Worm (Caenorhabditis elegans) whole organism, L1 larva: ENCODE measurements around the gene K08E4.7.
A peak's percentile ranks its signal among the peaks of the same experiment; 100 is the strongest.

Source experiments
- C16A3.4 ChIP-seq: fragments of 150-350 bp; optimal IDR thresholded peaks from 2 replicates; lab custom pipeline; 2014; ENCODE audit warnings: missing biosample characterization, missing genetic modification characterization
- F16B12.6 ChIP-seq: fragments of 150-350 bp; optimal IDR thresholded peaks from 2 replicates; lab custom pipeline; 2014; ENCODE audit warnings: missing biosample characterization, missing genetic modification characterization
- Y116A8C.19 ChIP-seq: sonication (generic microtip); optimal IDR thresholded peaks from 2 replicates; lab custom pipeline; 2016; ENCODE audit warnings: missing compliant biosample characterization, missing genetic modification characterization, borderline replicate concordance
- aha-1 ChIP-seq: fragments of 150-350 bp; optimal IDR thresholded peaks from 2 replicates; lab custom pipeline; 2014; ENCODE audit warnings: missing biosample characterization, missing genetic modification characterization
- ama-1 ChIP-seq: fragments of 150-350 bp; optimal IDR thresholded peaks from 2 replicates; lab custom pipeline; 2014
- ceh-63 ChIP-seq: fragments of 200-800 bp; sonication (Bioruptor generic); optimal IDR thresholded peaks from 2 replicates; lab custom pipeline; 2018; ENCODE audit warnings: mild to moderate bottlenecking, missing genetic modification characterization, missing compliant biosample characterization
- ceh-88 ChIP-seq: fragments of 200-800 bp; sonication (Bioruptor generic); IDR thresholded peaks from 2 replicates; pipeline ENCODE4 v1.3.6; 2022; ENCODE audit warnings: missing genetic modification characterization, missing compliant biosample characterization
- ceh-90 ChIP-seq: sonication (generic microtip); optimal IDR thresholded peaks from 2 replicates; lab custom pipeline; 2016; ENCODE audit warnings: missing genetic modification characterization, missing compliant biosample characterization
- dpl-1 ChIP-seq, 3 experiments: fragments of 150-350 bp in 2 of 3; sonication (generic microtip) in 1 of 3; optimal IDR thresholded peaks; 2 replicates each; lab custom pipeline; 2014 to 2017; ENCODE audit warnings: missing biosample characterization in 3 of 3, missing genetic modification characterization in 3 of 3, missing genetic modification reagents in 3 of 3
- dsc-1 ChIP-seq: sonication (generic microtip); optimal IDR thresholded peaks from 2 replicates; lab custom pipeline; 2016; ENCODE audit warnings: mild to moderate bottlenecking, missing genetic modification characterization, missing compliant biosample characterization
- efl-1 ChIP-seq, 4 experiments: fragments of 150-350 bp; optimal IDR thresholded peaks in 3 of 4; peaks in 1 of 4; 1 replicate in 1 of 4; 2 replicates in 3 of 4; lab custom pipeline; 2014; ENCODE audit warnings: missing biosample characterization in 2 of 4, missing genetic modification characterization in 2 of 4, missing genetic modification reagents in 2 of 4
- egl-27 ChIP-seq, 2 experiments: fragments of 150-350 bp in 1 of 2; sonication (generic microtip); optimal IDR thresholded peaks; 3 replicates each; lab custom pipeline; 2017 to 2018; ENCODE audit warnings: missing biosample characterization in 2 of 2, missing genetic modification characterization in 2 of 2, missing genetic modification reagents in 2 of 2
- elt-3 ChIP-seq, 6 experiments: fragments of 150-350 bp in 1 of 6; sonication (generic microtip); optimal IDR thresholded peaks; 2 replicates each; lab custom pipeline; 2017 to 2018; ENCODE audit warnings: missing biosample characterization in 6 of 6, missing genetic modification characterization in 6 of 6, inconsistent platforms in 1 of 6
- fkh-8 ChIP-seq: sonication (generic microtip); optimal IDR thresholded peaks from 2 replicates; lab custom pipeline; 2016; ENCODE audit warnings: mild to moderate bottlenecking, missing genetic modification characterization, missing compliant biosample characterization
- fos-1 ChIP-seq: fragments of 150-350 bp; optimal IDR thresholded peaks from 2 replicates; lab custom pipeline; 2014; ENCODE audit warnings: missing biosample characterization, missing genetic modification characterization
- hlh-17 ChIP-seq: fragments of 200-800 bp; sonication (Bioruptor generic); optimal IDR thresholded peaks from 2 replicates; lab custom pipeline; 2018; ENCODE audit warnings: missing genetic modification characterization, mild to moderate bottlenecking, missing compliant biosample characterization, moderate library complexity, borderline replicate concordance
- hlh-4 ChIP-seq: sonication (generic microtip); optimal IDR thresholded peaks from 2 replicates; lab custom pipeline; 2016; ENCODE audit warnings: mild to moderate bottlenecking, missing genetic modification characterization, missing compliant biosample characterization
- irx-1 ChIP-seq: sonication (generic microtip); optimal IDR thresholded peaks from 2 replicates; lab custom pipeline; 2016; ENCODE audit warnings: missing genetic modification characterization, missing compliant biosample characterization
- isw-1 ChIP-seq: fragments of 200-800 bp; sonication (Bioruptor generic); IDR thresholded peaks from 2 replicates; pipeline ENCODE4 v1.3.6; 2022; ENCODE audit warnings: missing genetic modification characterization, missing compliant biosample characterization
- jun-1 ChIP-seq: fragments of 150-350 bp; optimal IDR thresholded peaks from 2 replicates; lab custom pipeline; 2014; ENCODE audit warnings: missing biosample characterization, missing genetic modification reagents, missing genetic modification characterization
- lin-14 ChIP-seq: fragments of 200-800 bp; sonication (Bioruptor generic); optimal IDR thresholded peaks from 2 replicates; lab custom pipeline; 2018; ENCODE audit warnings: mild to moderate bottlenecking, missing genetic modification characterization, moderate library complexity, missing compliant biosample characterization
- lin-15B ChIP-seq: fragments of 150-350 bp; sonication (generic microtip); optimal IDR thresholded peaks from 3 replicates; lab custom pipeline; 2014; ENCODE audit warnings: missing biosample characterization, missing genetic modification characterization
- lin-39 ChIP-seq: fragments of 150-350 bp; optimal IDR thresholded peaks from 2 replicates; lab custom pipeline; 2014; ENCODE audit warnings: missing biosample characterization, missing genetic modification reagents, missing genetic modification characterization
- lir-3 ChIP-seq: sonication (generic microtip); optimal IDR thresholded peaks from 2 replicates; lab custom pipeline; 2016; ENCODE audit warnings: mild to moderate bottlenecking, missing genetic modification characterization, moderate library complexity, missing compliant biosample characterization; ENCODE audit not compliant: poor library complexity
- mab-9 ChIP-seq: fragments of 200-800 bp; sonication (Bioruptor generic); IDR thresholded peaks from 2 replicates; pipeline ENCODE4 v1.3.6; 2022; ENCODE audit warnings: missing genetic modification reagents, missing genetic modification characterization, missing compliant biosample characterization
- mef-2 ChIP-seq: fragments of 150-350 bp; optimal IDR thresholded peaks from 2 replicates; lab custom pipeline; 2014; ENCODE audit warnings: missing biosample characterization, missing genetic modification characterization
- nhr-19 ChIP-seq: fragments of 200-800 bp; sonication (Bioruptor generic); conservative IDR thresholded peaks from 2 replicates; pipeline ENCODE4 v1.3.6; 2022; ENCODE audit warnings: missing genetic modification characterization, missing compliant biosample characterization
- nhr-237 ChIP-seq: fragments of 150-350 bp; optimal IDR thresholded peaks from 2 replicates; lab custom pipeline; 2014; ENCODE audit warnings: missing biosample characterization, missing genetic modification characterization
- nhr-85 ChIP-seq: sonication (generic microtip); peaks from one replicate; lab custom pipeline; 2016; ENCODE audit warnings: missing genetic modification characterization, inconsistent platforms, missing compliant biosample characterization
- pax-3 ChIP-seq: fragments of 200-800 bp; sonication (Bioruptor generic); optimal IDR thresholded peaks from 2 replicates; lab custom pipeline; 2018; ENCODE audit warnings: mild to moderate bottlenecking, missing genetic modification characterization, moderate library complexity, missing compliant biosample characterization
- rnt-1 ChIP-seq: sonication (generic microtip); optimal IDR thresholded peaks from 2 replicates; lab custom pipeline; 2016; ENCODE audit warnings: mild to moderate bottlenecking, missing genetic modification characterization, moderate library complexity, missing compliant biosample characterization
- skn-1 ChIP-seq: fragments of 150-350 bp; optimal IDR thresholded peaks from 2 replicates; lab custom pipeline; 2014; ENCODE audit warnings: missing biosample characterization, missing genetic modification characterization
- snpc-4 ChIP-seq: fragments of 150-350 bp; optimal IDR thresholded peaks from 2 replicates; lab custom pipeline; 2014; ENCODE audit warnings: missing biosample characterization, missing genetic modification characterization
- sox-4 ChIP-seq: sonication (generic microtip); optimal IDR thresholded peaks from 2 replicates; lab custom pipeline; 2016; ENCODE audit warnings: missing genetic modification characterization, missing compliant biosample characterization
- swsn-7 ChIP-seq: sonication (generic microtip); optimal IDR thresholded peaks from 2 replicates; lab custom pipeline; 2016; ENCODE audit warnings: missing genetic modification characterization, missing compliant biosample characterization
- vab-15 ChIP-seq: sonication (generic microtip); optimal IDR thresholded peaks from 2 replicates; lab custom pipeline; 2017; ENCODE audit warnings: missing genotype, mild to moderate bottlenecking, missing genetic modification characterization, missing compliant biosample characterization
- xbp-1 ChIP-seq: sonication (generic microtip); optimal IDR thresholded peaks from 2 replicates; lab custom pipeline; 2016; ENCODE audit warnings: missing genetic modification characterization, missing compliant biosample characterization
- zip-4 ChIP-seq: fragments of 200-800 bp; sonication (Bioruptor generic); optimal IDR thresholded peaks from 2 replicates; lab custom pipeline; 2018; ENCODE audit warnings: mild to moderate bottlenecking, missing genetic modification characterization, moderate library complexity, missing compliant biosample characterization
- ztf-11 ChIP-seq, 2 experiments: sonication (generic microtip); optimal IDR thresholded peaks; 2 replicates each; lab custom pipeline; 2016 to 2017; ENCODE audit warnings: missing genetic modification characterization in 2 of 2, missing biosample characterization in 1 of 2, missing compliant biosample characterization in 1 of 2

K08E4.7 gene

ce11 chrIV:12051049-12051792, 24.4 kb upstream of the K08E4.7 start, which contains the start of the genes bre-5 and spt-5 (continued):
- TF ChIP-seq nhr-19 (0 out of 2 replicates have a peak, but pooled peaks have one; percentile 12), egl-27 (tag; optimal IDR thresholded peaks at IDR 0.05; lab: Kevin White, UChicago) (no peak), aha-1 (tag; lab: Kevin White, UChicago) (no peak), lin-39 (tag; lab: Kevin White, UChicago) (no peak), sox-4 (tag; lab: Kevin White, UChicago) (no peak), nhr-237 (tag; lab: Kevin White, UChicago) (no peak), xbp-1 (tag; lab: Kevin White, UChicago) (peak; percentile 16), mef-2 (tag; lab: Kevin White, UChicago) (no peak), irx-1 (tag; lab: Kevin White, UChicago) (no peak), vab-15 (tag; lab: Kevin White, UChicago) (no peak), Y116A8C.19 (tag; lab: Kevin White, UChicago) (no peak), lin-15B (tag; lab: Kevin White, UChicago) (no peak), pax-3 (tag; lab: Kevin White, UChicago) (no peak), hlh-17 (GFP tag; lab: Kevin White, UChicago) (no peak), skn-1 (no peak), fkh-8 (tag; lab: Kevin White, UChicago) (no peak), jun-1 (tag; lab: Kevin White, UChicago) (no peak), ama-1 (lab: Kevin White, UChicago) (no peak), hlh-4 (no peak), lin-14 (GFP tag; lab: Kevin White, UChicago) (no peak), swsn-7 (tag; lab: Kevin White, UChicago) (peak; percentile 25), dsc-1 (tag; lab: Kevin White, UChicago) (no peak), ceh-88 (GFP tag; lab: Robert Waterston, UW) (no peak), ceh-63 (GFP tag; lab: Kevin White, UChicago) (no peak), C16A3.4 (no peak), ztf-11 (tag; optimal IDR thresholded peaks at IDR 0.05; lab: Kevin White, UChicago) (no peak), F16B12.6 (peak; percentile 85), snpc-4 (tag; lab: Kevin White, UChicago) (no peak), ceh-90 (tag; lab: Kevin White, UChicago) (no peak), lir-3 (tag; lab: Kevin White, UChicago) (no peak), zip-4 (GFP tag; lab: Kevin White, UChicago) (no peak), dpl-1 (GFP tag; optimal IDR thresholded peaks at IDR 0.05; lab: Kevin White, UChicago) (peak; percentile 5 to 40 (median 35))

ce11 chrIV:12052461-12052860, 23.1 kb upstream of the K08E4.7 start:
- TF ChIP-seq fos-1 (tag; lab: Kevin White, UChicago) (no peak), nhr-85 (tag; lab: Kevin White, UChicago) (no peak), efl-1 (optimal IDR thresholded peaks at IDR 0.05; lab: Kevin White, UChicago) (no peak), efl-1 (GFP tag; optimal IDR thresholded peaks at IDR 0.05 in 1 of 2; lab: Kevin White, UChicago) (no peak), vab-15 (tag; lab: Kevin White, UChicago) (no peak), fkh-8 (tag; lab: Kevin White, UChicago) (no peak), lir-3 (tag; lab: Kevin White, UChicago) (no peak), rnt-1 (no peak), hlh-17 (GFP tag; lab: Kevin White, UChicago) (no peak), elt-3 (tag; optimal IDR thresholded peaks at IDR 0.05; lab: Kevin White, UChicago) (no peak), ztf-11 (tag; optimal IDR thresholded peaks at IDR 0.05; lab: Kevin White, UChicago) (no peak), mab-9 (GFP tag; lab: Robert Waterston, UW) (no peak), isw-1 (GFP tag; lab: Robert Waterston, UW) (no peak), pax-3 (tag; lab: Kevin White, UChicago) (no peak)
